Fruit fly (Drosophila melanogaster): Measurements from ENCODE around the gene Polr2D.

DNA sequence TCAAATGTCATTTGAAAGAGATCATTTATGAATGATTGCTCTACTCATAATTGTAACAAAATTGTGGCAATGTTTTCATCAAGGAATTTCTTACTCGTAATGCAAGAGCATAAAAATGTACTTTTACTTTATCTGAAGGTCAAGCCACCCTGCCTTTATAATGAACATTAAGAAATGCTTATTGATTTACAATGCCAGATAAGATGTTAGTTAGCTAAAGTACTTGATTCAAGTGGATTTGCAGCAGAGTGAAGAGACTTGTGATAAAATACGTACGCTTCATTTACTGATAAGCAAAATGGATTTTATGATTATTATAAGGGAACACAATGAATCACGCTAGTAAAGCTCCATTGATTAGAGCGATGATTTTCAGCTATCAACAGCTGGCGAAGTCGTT lies 36.5 kb upstream of the Polr2D start:
- TF ChIP-seq Myc (optimal IDR thresholded peaks at IDR 0.05) (no peak), psq (optimal IDR thresholded peaks at IDR 0.05) (no peak), insv (optimal IDR thresholded peaks at IDR 0.05) (no peak), h (optimal IDR thresholded peaks at IDR 0.05) (no peak)

All from Kc167 (cell line).